Fruit fly (Drosophila melanogaster) S2 (cell line): ENCODE measurements around the gene sage.
A peak's percentile ranks its signal among the peaks of the same experiment; 100 is the strongest.

Experiments
- CG8478 ChIP-seq: fragments of >200 bp; optimal IDR thresholded peaks from 2 replicates; lab custom pipeline; 2018
- CTCF ChIP-seq, 2 experiments: fragments of >200 bp; optimal IDR thresholded peaks; 2 replicates each; lab custom pipeline; 2018

sage gene

DNA sequence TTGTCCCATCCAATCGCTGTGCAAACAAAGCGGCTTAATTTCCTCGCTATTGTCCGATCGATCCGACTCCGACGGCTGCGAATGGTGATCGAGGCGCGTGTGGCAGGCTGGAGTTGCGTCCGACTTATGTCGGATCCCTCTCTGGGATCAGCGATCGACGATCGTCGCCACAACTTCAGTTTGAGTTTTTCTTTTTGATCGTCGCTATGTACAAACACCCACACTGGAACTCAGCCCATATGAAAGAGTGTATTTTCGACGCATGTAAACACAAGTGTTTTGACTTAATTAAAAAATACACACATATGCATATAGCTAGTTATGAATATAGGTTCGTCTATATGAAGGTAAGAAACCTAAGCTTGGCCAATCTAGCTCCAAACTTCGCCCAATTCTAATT is at the start of gene sage:
Gene sage (minus strand): TSS at position 101 of the 400 bp plus-strand sequence.
- no peak for TF ChIP-seq CG8478 (lab: Kevin White, UChicago)
- no peak for TF ChIP-seq CTCF (optimal IDR thresholded peaks at IDR 0.05; lab: Kevin White, UChicago)

DNA sequence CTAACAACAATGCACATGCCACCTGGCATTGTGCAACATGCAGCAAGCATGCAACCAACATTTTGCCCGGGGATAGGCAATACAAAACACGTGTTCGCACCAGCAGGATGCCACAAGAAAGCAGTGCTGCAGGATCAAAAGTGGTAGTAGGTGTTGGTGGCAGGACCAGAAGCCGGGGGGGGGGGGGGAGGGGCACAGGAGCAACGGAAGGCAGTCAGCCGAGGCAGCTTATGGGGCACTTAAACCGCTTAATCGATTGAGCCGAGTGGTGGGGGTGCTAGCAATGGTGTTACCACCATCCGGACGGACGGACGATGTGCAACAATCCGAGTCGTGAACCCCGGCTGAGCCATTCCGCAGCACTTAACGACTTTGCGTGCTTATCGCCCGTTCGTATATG is 33.2 kb upstream of the sage start:
- TF ChIP-seq CG8478 (lab: Kevin White, UChicago) (no peak), CTCF (optimal IDR thresholded peaks at IDR 0.05; lab: Kevin White, UChicago) (no peak)

DNA sequence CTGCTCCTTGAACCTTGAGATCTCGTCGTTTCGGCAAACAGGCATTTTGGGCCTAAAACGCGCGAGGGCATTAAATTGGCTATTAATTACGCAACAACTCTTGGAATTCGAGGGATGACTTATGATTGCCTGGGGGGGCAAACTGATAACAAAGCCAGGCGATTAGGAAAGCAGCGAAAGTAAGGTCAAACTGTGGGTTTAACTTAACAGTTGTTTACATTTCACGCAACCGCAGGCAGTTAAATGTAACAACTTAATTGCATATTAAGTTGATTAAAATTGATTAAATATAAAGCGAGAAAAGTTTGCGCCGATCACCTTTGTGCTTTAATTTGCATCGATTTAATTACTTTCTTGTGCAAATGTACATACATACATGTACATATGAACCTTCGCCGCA is 23.8 kb upstream of the sage start:
- no peak for TF ChIP-seq CG8478 (lab: Kevin White, UChicago)
- TF ChIP-seq CTCF (optimal IDR thresholded peaks at IDR 0.05; lab: Kevin White, UChicago): no peak

DNA sequence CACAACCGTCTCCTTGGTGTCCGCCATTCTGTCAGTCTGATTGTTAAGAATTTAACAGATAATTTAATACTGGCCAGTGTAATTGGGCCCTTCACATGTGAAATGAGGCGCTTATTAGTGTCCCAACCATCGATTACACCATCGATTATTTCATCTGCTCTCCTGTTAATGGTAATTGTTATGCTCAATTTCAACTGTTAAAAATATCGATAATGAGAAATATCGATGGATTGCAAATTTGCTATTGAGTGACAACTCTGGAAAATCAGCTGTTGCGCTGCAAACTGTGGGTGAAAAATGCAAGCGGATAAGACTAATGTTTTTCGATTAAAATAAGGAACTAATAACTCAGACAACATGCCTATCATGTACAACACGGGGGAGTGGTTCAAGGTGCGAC is 2.8 kb upstream of the sage start, which contains the start of the genes TrpRS and Vps16A:
Gene TrpRS (minus strand): TSS at position 140 of the 400 bp plus-strand sequence.
Gene Vps16A (plus strand): TSS at position 255 of the 400 bp plus-strand sequence.
- TF ChIP-seq CTCF (optimal IDR thresholded peaks at IDR 0.05; lab: Kevin White, UChicago) (peak; percentile 10 to 27), CG8478 (lab: Kevin White, UChicago) (no peak)

DNA sequence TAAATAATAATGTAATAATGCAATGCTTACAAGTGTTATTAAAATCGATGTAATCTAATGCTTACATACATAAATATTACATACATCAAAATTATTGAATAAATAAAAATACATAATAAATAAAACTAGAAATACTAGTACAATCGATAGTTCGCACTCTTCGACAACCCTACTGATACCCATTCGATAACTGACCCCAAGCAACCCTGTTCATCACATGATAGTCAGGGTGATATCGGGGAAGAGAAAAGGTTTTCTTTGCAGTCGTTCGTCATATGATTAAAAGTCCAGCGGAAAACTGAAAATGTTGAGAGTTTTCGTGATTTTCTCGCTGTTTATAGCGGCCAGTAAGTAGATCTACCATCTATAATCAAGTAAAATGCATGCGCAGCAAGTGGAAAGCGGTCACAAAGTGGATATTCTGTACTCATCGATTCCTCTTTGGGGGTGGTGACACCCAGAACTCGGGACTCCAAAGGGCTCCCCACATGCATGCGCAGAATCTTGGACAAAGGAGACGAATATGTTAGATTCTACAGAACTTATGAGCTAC is 3.4 kb downstream of the sage start, which contains the start of gene ATP6AP2:
Gene ATP6AP2 (plus strand): TSS at position 218 of the 553 bp plus-strand sequence.
- TF ChIP-seq CTCF (optimal IDR thresholded peaks at IDR 0.05; lab: Kevin White, UChicago) (peak in 1 of 2 experiments; percentile 8), CG8478 (lab: Kevin White, UChicago) (no peak)

DNA sequence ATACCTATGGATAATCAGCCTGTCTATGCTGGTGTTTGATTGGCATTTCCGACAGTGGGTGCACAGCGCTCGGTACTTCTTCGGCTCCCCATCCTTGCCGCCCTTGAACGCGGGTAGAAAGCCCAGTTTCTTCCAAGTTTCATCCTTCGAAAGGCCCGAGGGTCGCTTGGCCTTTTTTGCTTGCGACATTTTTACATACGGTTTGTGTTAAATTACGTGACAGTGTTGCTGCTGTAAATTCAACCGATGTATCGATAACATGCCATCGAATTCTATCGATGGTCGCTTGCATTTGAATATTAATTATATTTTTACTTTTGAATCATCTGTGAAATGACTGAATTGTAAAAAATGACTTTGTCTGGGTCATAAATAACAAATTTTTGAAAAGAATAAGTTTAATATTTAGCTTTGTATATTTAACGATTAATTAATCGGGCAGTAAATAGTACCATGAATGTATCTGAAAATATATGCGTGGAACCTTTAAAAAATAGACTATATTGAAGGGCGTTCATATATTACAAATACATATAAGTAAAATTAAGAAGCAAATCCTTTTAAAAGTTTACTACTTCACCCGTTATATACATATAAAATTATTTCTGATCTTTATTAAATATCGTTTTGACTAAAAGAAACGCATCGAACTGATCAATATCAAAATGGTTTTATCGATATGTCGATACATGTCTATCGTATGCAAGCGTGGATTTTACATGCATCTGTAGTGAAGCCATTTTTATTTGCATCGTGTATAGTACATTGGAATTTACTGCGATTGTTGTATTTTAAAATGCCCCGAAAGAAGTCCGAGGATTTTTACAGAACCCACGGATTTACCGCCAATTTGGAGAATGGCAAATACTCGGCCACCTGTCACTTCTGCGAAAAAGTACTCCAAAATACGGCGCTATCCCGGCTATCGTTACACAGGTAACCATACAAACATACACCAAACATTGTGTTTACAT is 5.4 kb downstream of the sage start, which contains the start of the genes Ibf2 and Ibf1:
Gene Ibf2 (minus strand): TSS at position 250 of the 974 bp plus-strand sequence.
Gene Ibf1 (plus strand): TSS at position 713 of the 974 bp plus-strand sequence.
- TF ChIP-seq CTCF (optimal IDR thresholded peaks at IDR 0.05; lab: Kevin White, UChicago) (no peak), CG8478 (lab: Kevin White, UChicago) (no peak)

DNA sequence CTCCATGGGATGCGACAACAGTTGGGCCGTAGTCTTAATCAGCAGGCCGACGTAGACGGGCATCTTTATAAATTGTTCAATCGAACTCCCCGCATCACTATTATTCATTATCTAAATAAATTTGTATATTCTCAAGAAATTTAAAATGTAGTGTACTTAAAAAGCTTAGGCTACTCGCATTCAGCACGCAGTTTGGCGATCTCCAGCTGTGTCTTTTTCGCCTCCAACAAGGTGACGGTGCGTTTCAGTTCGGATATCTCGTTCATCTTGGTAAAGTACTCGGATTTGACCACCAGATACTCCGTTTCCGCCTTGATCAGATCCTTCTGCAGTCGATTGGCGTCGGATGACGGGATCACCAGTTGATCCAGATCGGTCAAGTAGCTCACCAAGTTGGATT is 6.3 kb downstream of the sage start, which contains the start of gene CG16736:
Gene CG16736 (minus strand): TSS at position 101 of the 400 bp plus-strand sequence.
- TF ChIP-seq CTCF (optimal IDR thresholded peaks at IDR 0.05; lab: Kevin White, UChicago) (no peak), CG8478 (lab: Kevin White, UChicago) (no peak)

DNA sequence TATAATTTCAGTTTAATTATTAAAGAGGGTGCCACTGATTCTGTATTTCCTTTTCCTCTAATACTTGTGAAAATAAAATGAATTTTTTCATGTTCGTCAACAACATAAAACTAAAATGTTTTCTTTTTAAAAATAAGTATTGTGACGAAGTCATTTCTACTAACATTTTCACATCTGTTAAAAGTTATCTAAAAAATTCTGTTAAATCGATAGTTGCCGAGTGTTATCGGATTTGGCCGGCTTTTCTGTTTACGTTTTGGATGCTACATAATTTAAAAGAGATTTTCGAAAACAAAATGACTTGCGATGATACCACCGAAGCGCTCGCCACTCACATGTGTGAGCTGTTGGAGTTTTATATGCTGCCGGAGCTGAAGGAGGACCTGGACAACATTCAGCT is 9.1 kb downstream of the sage start, which contains the start of gene CG16734:
Gene CG16734 (plus strand): TSS at position 255 of the 400 bp plus-strand sequence.
- TF ChIP-seq CTCF (optimal IDR thresholded peaks at IDR 0.05; lab: Kevin White, UChicago) (no peak), CG8478 (lab: Kevin White, UChicago) (no peak)

DNA sequence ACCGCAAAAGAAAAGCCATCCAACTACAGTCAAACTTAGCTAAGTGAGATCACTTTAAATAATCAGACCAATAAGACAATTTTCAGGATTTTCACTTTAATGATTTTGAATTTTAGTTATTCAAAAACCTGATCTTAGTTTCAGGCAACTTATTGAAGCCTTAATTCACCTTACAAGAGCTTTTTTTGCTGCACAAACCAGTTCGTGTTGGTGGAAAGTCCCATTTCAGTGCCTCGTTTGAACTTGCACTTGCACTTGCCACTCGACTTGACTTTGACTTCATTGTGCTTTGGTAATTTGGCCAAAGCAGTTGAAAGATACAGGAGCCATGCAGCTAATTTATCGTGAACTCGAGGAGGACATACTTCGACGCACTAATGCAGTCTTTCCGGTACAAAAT is 12.4 kb downstream of the sage start, which contains the start of gene St2:
Gene St2 (plus strand): TSS at position 301 of the 400 bp plus-strand sequence.
- TF ChIP-seq CTCF (optimal IDR thresholded peaks at IDR 0.05; lab: Kevin White, UChicago): no peak
- TF ChIP-seq CG8478 (lab: Kevin White, UChicago): no peak

DNA sequence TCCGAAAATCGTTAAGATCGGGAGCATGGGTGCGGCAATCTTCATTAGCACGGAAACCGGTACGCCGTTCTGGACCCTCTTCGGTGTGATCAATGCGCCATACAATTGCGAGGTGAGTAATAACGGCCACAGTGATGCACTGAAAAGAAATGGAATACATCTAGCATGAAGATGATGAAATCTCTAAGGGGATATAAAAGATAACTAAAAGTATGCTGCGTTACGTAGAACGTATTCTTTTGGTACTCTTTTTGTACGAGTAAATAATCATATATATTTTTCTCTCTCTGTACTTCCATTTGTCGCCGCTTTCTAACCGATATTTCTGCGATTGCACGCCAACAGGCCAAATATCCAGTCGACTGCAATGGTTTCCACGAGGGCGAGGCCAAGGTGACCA is 13.1 kb downstream of the sage start:
- TF ChIP-seq CG8478 (lab: Kevin White, UChicago) (no peak), CTCF (optimal IDR thresholded peaks at IDR 0.05; lab: Kevin White, UChicago) (no peak)

DNA sequence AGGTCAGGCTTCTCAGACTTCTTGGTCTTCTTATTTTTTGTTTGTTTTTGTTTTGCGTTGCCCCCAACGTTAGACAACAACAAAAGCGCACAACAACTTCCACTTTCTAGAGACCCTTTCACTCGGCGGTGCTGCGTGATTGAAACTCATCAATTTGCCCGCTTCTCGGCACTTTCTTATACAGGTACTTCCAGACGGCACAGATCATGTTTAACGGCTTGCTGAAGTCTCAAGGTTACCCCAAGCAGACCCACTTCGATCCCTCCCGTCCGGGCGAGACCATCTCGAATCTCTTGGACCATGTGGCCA is 14.3 kb downstream of the sage start:
- TF ChIP-seq CTCF (optimal IDR thresholded peaks at IDR 0.05; lab: Kevin White, UChicago) (no peak), CG8478 (lab: Kevin White, UChicago) (no peak)

DNA sequence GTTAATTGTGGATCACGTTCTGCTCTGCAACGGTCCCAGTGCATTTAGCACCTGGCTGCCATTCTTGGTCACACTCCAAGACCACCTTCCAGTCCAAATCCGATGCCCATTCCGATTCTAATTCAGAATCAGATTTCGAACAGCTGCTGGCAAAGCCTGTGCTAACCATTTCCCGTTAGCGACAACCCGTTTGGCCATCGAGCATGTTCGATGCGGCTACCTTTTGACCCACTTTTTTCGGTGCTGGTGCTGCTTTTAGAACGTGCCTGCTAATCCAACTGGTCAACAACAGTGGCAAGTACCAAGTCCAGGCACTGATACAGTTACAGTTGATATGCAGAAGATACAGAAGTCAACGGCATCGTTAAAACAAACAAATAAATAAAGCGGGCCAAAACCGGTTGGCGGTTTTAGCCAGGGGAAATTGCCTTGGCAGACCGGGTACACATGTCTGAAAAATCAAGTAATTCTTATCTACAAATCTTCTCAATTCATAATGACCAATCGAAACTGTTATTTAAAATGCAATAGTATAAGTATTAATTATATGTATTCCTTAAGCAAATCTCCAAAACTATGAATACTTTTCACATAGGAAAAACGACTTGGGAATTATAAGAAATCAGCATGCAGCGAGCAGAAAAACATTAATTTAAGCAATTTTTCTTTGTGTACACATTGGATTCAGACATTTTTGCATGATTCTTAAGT is 14.8 kb downstream of the sage start:
- TF ChIP-seq CTCF (optimal IDR thresholded peaks at IDR 0.05; lab: Kevin White, UChicago) (no peak), CG8478 (lab: Kevin White, UChicago) (no peak)

DNA sequence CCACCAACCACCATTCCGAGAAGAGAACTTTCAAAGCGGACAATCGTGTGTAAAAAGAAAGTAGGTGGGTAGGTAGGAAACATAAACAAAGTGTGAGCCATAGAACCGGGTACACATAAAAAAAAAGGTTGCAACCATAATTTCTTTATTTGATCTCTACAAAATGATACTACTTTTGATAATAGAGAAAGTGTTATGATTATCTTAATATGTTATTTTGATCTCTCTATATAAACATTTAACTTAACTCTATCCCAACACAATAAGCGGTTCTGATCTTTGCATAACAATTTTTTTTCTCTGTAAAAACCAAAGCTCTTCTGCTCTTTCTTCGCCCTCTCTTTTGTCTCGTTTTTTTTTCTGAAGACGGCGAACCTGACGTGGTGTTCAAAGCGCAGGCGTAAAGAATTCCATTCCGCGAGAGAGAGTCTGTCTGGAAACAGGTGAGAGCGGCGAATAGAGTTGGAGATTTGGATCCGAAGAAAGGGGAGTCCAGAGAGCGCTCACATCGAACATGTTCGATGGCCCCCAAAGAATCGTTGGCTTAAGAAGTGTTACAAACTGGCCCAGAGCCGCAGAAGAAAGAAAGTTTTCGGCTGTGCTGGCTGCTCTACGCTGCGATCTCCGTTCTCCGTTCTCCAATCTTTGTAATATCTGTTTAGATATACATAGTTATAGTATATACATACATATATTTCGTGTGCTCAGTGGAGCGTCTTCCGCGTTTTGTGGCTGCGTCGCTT is 16.9 kb downstream of the sage start:
- TF ChIP-seq CG8478 (lab: Kevin White, UChicago): no peak
- TF ChIP-seq CTCF (optimal IDR thresholded peaks at IDR 0.05; lab: Kevin White, UChicago): no peak
